Worm (Caenorhabditis elegans) whole organism, early embryonic: ENCODE data around the gene unc-17.

Experiments used
- B0310.2 ChIP-seq: sonication (generic microtip); optimal IDR thresholded peaks from 2 replicates; lab custom pipeline; 2016; ENCODE audit warnings: mild to moderate bottlenecking, missing genetic modification characterization, missing compliant biosample characterization
- F13C5.2 ChIP-seq: sonication (generic microtip); optimal IDR thresholded peaks from 2 replicates; lab custom pipeline; 2017; ENCODE audit warnings: mild to moderate bottlenecking, missing genetic modification characterization, inconsistent platforms, missing compliant biosample characterization
- aly-1 ChIP-seq: sonication (generic microtip); optimal IDR thresholded peaks from 2 replicates; lab custom pipeline; 2016; ENCODE audit warnings: missing genetic modification characterization, missing compliant biosample characterization
- ama-1 ChIP-seq: fragments of 150-350 bp; optimal IDR thresholded peaks from 2 replicates; lab custom pipeline; 2014
- ceh-13 ChIP-seq: fragments of 200-800 bp; sonication (Bioruptor generic); optimal IDR thresholded peaks from 2 replicates; lab custom pipeline; 2018; ENCODE audit warnings: mild to moderate bottlenecking, missing genetic modification characterization, missing compliant biosample characterization
- ceh-36 ChIP-seq: sonication (generic microtip); optimal IDR thresholded peaks from 2 replicates; lab custom pipeline; 2016; ENCODE audit warnings: missing genetic modification characterization, inconsistent platforms, missing compliant biosample characterization
- ets-7 ChIP-seq: sonication (generic microtip); optimal IDR thresholded peaks from 2 replicates; lab custom pipeline; 2016; ENCODE audit warnings: missing genotype, missing genetic modification characterization, missing compliant biosample characterization
- flt-1 ChIP-seq: fragments of 200-800 bp; sonication (Bioruptor generic); IDR thresholded peaks from 2 replicates; pipeline ENCODE4 v1.3.6; 2022; ENCODE audit warnings: missing genetic modification characterization, missing compliant biosample characterization
- hmbx-1 ChIP-seq: sonication (generic microtip); optimal IDR thresholded peaks from 2 replicates; lab custom pipeline; 2016; ENCODE audit warnings: mild to moderate bottlenecking, missing genetic modification characterization, missing compliant biosample characterization
- hmg-4 ChIP-seq: fragments of 200-800 bp; sonication (Bioruptor generic); optimal IDR thresholded peaks from 2 replicates; lab custom pipeline; 2018; ENCODE audit warnings: mild to moderate bottlenecking, missing genetic modification characterization, missing compliant biosample characterization
- hnd-1 ChIP-seq: sonication (generic microtip); optimal IDR thresholded peaks from 2 replicates; lab custom pipeline; 2016; ENCODE audit warnings: missing genetic modification characterization, missing compliant biosample characterization
- pes-1 ChIP-seq: fragments of 200-800 bp; sonication (Bioruptor generic); IDR thresholded peaks from 2 replicates; pipeline ENCODE4 v1.3.6; 2022; ENCODE audit warnings: missing genetic modification reagents, missing genetic modification characterization, missing compliant biosample characterization
- scrt-1 ChIP-seq: fragments of 200-800 bp; sonication (Bioruptor generic); IDR thresholded peaks from 2 replicates; pipeline ENCODE4 v1.3.6; 2022; ENCODE audit warnings: missing genetic modification characterization, missing compliant biosample characterization
- sea-1 ChIP-seq: fragments of 200-800 bp; sonication (Bioruptor generic); conservative IDR thresholded peaks from 2 replicates; pipeline ENCODE4 v1.3.6; 2022; ENCODE audit warnings: missing genetic modification characterization, missing compliant biosample characterization
- tbx-11 ChIP-seq: fragments of 200-800 bp; sonication (Bioruptor generic); IDR thresholded peaks from 2 replicates; pipeline ENCODE4 v1.3.6; 2022; ENCODE audit warnings: missing genetic modification characterization, missing compliant biosample characterization
- tbx-37 ChIP-seq: fragments of 200-800 bp; sonication (Bioruptor generic); conservative IDR thresholded peaks from 2 replicates; pipeline ENCODE4 v1.3.6; 2022; ENCODE audit warnings: missing genetic modification reagents, missing genetic modification characterization, missing compliant biosample characterization
- tra-4 ChIP-seq: sonication (generic microtip); optimal IDR thresholded peaks from 2 replicates; lab custom pipeline; 2017; ENCODE audit warnings: missing genetic modification characterization, missing compliant biosample characterization

The unc-17 gene

ce11 chrIV:3624597-3624996, at the start of gene unc-17, which contains the start of gene cha-1:
Gene unc-17 (minus strand): TSS chrIV:3624699.
Gene cha-1 (minus strand): TSS chrIV:3624697.
- no peak for TF ChIP-seq hnd-1 (tag; lab: Kevin White, UChicago)
- no peak for TF ChIP-seq hmbx-1 (tag; lab: Kevin White, UChicago)
- TF ChIP-seq ama-1, result no peak
- no peak for TF ChIP-seq tbx-11
- TF ChIP-seq ceh-13 (GFP tag; lab: Kevin White, UChicago), result no peak
- no peak for TF ChIP-seq hmg-4
- no peak for TF ChIP-seq aly-1
- TF ChIP-seq ceh-36 (tag; lab: Kevin White, UChicago), result no peak
- no peak for TF ChIP-seq B0310.2 (tag; lab: Kevin White, UChicago)
- no peak for TF ChIP-seq F13C5.2
- TF ChIP-seq pes-1, result no peak
- no peak for TF ChIP-seq ets-7

- TF ChIP-seq B0310.2 (tag; lab: Kevin White, UChicago), result no peak
- TF ChIP-seq ama-1, result no peak
- TF ChIP-seq ets-7, result no peak
- no peak for TF ChIP-seq ceh-36 (tag; lab: Kevin White, UChicago)
- TF ChIP-seq pes-1, result no peak
- no peak for TF ChIP-seq tbx-11
Observed at ce11 chrIV:3668603-3669002, 44.1 kb upstream of the unc-17 start, which contains the start of gene fmil-1. Gene fmil-1 (minus strand): TSS chrIV:3668703.

DNA sequence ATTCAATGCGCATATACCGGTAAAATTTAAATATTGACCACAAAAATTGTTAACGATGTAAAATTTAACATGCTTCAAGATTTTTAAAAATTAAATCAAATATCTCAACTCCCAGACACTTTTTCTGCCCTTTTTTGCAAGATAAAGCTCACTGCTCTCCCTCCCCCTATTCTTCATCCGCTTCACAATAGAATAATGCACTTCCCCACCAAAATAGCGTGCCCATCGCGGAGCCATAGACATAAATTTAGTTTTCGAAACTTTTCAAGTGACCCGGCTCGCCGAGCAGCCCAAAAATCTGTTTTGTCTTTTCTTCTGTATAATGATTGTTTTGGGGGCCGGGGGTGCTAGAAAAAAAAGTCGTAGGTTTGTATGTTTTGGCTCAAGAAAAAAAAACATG, 43.3 kb upstream of the unc-17 start:
- TF ChIP-seq tbx-37 (GFP tag; lab: Robert Waterston, UW) (no peak), B0310.2 (tag; lab: Kevin White, UChicago) (no peak)

- TF ChIP-seq aly-1 (no peak), ama-1 (no peak), ceh-13 (GFP tag; lab: Kevin White, UChicago) (no peak), hmbx-1 (tag; lab: Kevin White, UChicago) (no peak)
Observed at ce11 chrIV:3666543-3666942, 42.0 kb upstream of the unc-17 start.

ce11 chrIV:3665089-3665488, 40.6 kb upstream of the unc-17 start:
- TF ChIP-seq tra-4 (tag; lab: Kevin White, UChicago) (no peak), flt-1 (GFP tag; lab: Robert Waterston, UW) (no peak), sea-1 (GFP tag; lab: Robert Waterston, UW) (no peak), ceh-36 (tag; lab: Kevin White, UChicago) (no peak)

ce11 chrIV:3662863-3663262, 38.4 kb upstream of the unc-17 start:
- TF ChIP-seq hmbx-1 (tag; lab: Kevin White, UChicago) (no peak), ama-1 (no peak), pes-1 (no peak), ets-7 (no peak), tbx-11 (no peak), hmg-4 (no peak), tra-4 (tag; lab: Kevin White, UChicago) (no peak), F13C5.2 (no peak), B0310.2 (tag; lab: Kevin White, UChicago) (no peak), scrt-1 (no peak), sea-1 (GFP tag; lab: Robert Waterston, UW) (no peak), aly-1 (no peak), tbx-37 (GFP tag; lab: Robert Waterston, UW) (no peak), flt-1 (GFP tag; lab: Robert Waterston, UW) (no peak), ceh-36 (tag; lab: Kevin White, UChicago) (no peak), hnd-1 (tag; lab: Kevin White, UChicago) (no peak), ceh-13 (GFP tag; lab: Kevin White, UChicago) (no peak)

DNA sequence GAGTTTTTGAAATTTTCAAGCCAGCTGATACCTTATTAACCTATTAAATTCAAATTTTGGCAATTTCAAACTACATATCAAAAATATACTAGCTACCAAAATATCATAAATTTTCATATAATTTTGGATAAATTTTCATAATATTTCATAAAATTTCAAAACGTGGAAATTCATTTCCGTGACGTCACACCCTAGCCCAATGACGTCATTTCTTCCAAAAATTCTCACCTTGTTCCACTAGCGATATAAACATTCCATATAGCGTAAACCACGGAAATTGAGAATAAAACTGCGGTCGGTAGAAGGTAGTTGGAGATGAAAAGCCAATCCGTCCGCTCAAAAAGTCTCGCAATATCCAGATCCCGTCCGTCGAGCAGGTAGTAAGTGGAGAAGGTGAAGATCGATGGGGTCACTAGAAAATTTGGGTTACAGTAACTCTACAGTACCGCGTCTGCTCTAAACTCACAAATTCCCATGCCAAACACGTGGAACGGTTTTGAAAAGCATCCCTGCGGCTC, 36.7 kb upstream of the unc-17 start:
- TF ChIP-seq ets-7 (no peak), sea-1 (GFP tag; lab: Robert Waterston, UW) (no peak), tra-4 (tag; lab: Kevin White, UChicago) (no peak), hnd-1 (tag; lab: Kevin White, UChicago) (no peak), B0310.2 (tag; lab: Kevin White, UChicago) (no peak), tbx-11 (no peak), ceh-36 (tag; lab: Kevin White, UChicago) (no peak), aly-1 (no peak), pes-1 (no peak), scrt-1 (no peak), hmbx-1 (tag; lab: Kevin White, UChicago) (no peak), tbx-37 (GFP tag; lab: Robert Waterston, UW) (no peak), F13C5.2 (no peak), ceh-13 (GFP tag; lab: Kevin White, UChicago) (no peak), hmg-4 (no peak), ama-1 (no peak), flt-1 (GFP tag; lab: Robert Waterston, UW) (no peak)

- TF ChIP-seq hnd-1 (tag; lab: Kevin White, UChicago), result no peak
- TF ChIP-seq F13C5.2, result no peak
- TF ChIP-seq sea-1 (GFP tag; lab: Robert Waterston, UW), result no peak
- TF ChIP-seq ceh-13 (GFP tag; lab: Kevin White, UChicago), result no peak
- TF ChIP-seq tra-4 (tag; lab: Kevin White, UChicago), result no peak
- TF ChIP-seq ceh-36 (tag; lab: Kevin White, UChicago), result no peak
- no peak for TF ChIP-seq ets-7
- TF ChIP-seq tbx-37 (GFP tag; lab: Robert Waterston, UW), result no peak
- TF ChIP-seq flt-1 (GFP tag; lab: Robert Waterston, UW), result no peak
- TF ChIP-seq tbx-11, result no peak
- no peak for TF ChIP-seq hmg-4
- no peak for TF ChIP-seq hmbx-1 (tag; lab: Kevin White, UChicago)
- no peak for TF ChIP-seq B0310.2 (tag; lab: Kevin White, UChicago)
- no peak for TF ChIP-seq pes-1
- TF ChIP-seq scrt-1, result no peak
- no peak for TF ChIP-seq aly-1
- TF ChIP-seq ama-1, result no peak
Observed at ce11 chrIV:3659951-3660350, 35.5 kb upstream of the unc-17 start.
